Fruit fly (Drosophila melanogaster) whole organism, pupa: ENCODE measurements around the gene CG14406.

Experiments used
- CG10348 ChIP-seq: fragments of 200-800 bp; sonication (Bioruptor generic); IDR thresholded peaks from 2 replicates; pipeline ENCODE4 v1.3.6; 2022; ENCODE audit warnings: missing biosample characterization, missing genetic modification characterization
- CG12605 ChIP-seq: fragments of 200-800 bp; sonication (Bioruptor generic); IDR thresholded peaks from 2 replicates; pipeline ENCODE4 v1.3.6; 2022; ENCODE audit warnings: missing biosample characterization, missing genetic modification characterization
- CG13204 ChIP-seq: fragments of 200-800 bp; sonication (Bioruptor generic); optimal IDR thresholded peaks from 2 replicates; lab custom pipeline; 2018; ENCODE audit warnings: missing biosample characterization, mild to moderate bottlenecking, missing genetic modification characterization, moderate library complexity
- CG14655 ChIP-seq: fragments of 200-800 bp; sonication (Bioruptor generic); optimal IDR thresholded peaks from 3 replicates; lab custom pipeline; 2017; ENCODE audit warnings: mild to moderate bottlenecking, missing biosample characterization, missing genetic modification reagents, missing genetic modification characterization
- CG15710 ChIP-seq: fragments of 200-800 bp; sonication (Bioruptor generic); optimal IDR thresholded peaks from 2 replicates; lab custom pipeline; 2018; ENCODE audit warnings: missing biosample characterization, mild to moderate bottlenecking, missing genetic modification characterization, moderate library complexity
- CG17806 ChIP-seq: fragments of 200-800 bp; sonication (Bioruptor generic); optimal IDR thresholded peaks from 2 replicates; lab custom pipeline; 2018; ENCODE audit warnings: missing biosample characterization, mild to moderate bottlenecking, missing genetic modification characterization, moderate library complexity
- CG32121 ChIP-seq: fragments of 200-800 bp; sonication (Bioruptor generic); IDR thresholded peaks from 2 replicates; pipeline ENCODE4 v1.3.6; 2022; ENCODE audit warnings: missing biosample characterization, missing genetic modification characterization
- CG34367 ChIP-seq: fragments of 200-800 bp; sonication (Bioruptor generic); optimal IDR thresholded peaks from 2 replicates; lab custom pipeline; 2018; ENCODE audit warnings: missing biosample characterization, mild to moderate bottlenecking, missing genetic modification characterization
- CG4496 ChIP-seq: fragments of 200-800 bp; sonication (Bioruptor generic); IDR thresholded peaks from 3 replicates; pipeline ENCODE4 v1.3.6; 2022; ENCODE audit warnings: missing biosample characterization, missing genetic modification characterization
- CG8159 ChIP-seq: fragments of 200-800 bp; sonication (Bioruptor generic); optimal IDR thresholded peaks from 3 replicates; lab custom pipeline; 2018; ENCODE audit warnings: missing biosample characterization, mild to moderate bottlenecking, missing genetic modification characterization, moderate library complexity
- CG8301 ChIP-seq: fragments of 200-800 bp; sonication (Bioruptor generic); optimal IDR thresholded peaks from 2 replicates; lab custom pipeline; 2018; ENCODE audit warnings: missing biosample characterization, mild to moderate bottlenecking, missing genetic modification characterization
- CG9948 ChIP-seq: fragments of 200-800 bp; sonication (Bioruptor generic); optimal IDR thresholded peaks from 2 replicates; lab custom pipeline; 2018; ENCODE audit warnings: missing biosample characterization, mild to moderate bottlenecking, missing genetic modification characterization, moderate library complexity
- D1 ChIP-seq: fragments of 200-800 bp; sonication (Bioruptor generic); optimal IDR thresholded peaks from 2 replicates; lab custom pipeline; 2018; ENCODE audit warnings: missing biosample characterization, mild to moderate bottlenecking, missing genetic modification characterization, moderate library complexity
- EcR ChIP-seq: fragments of 200-800 bp; sonication (Bioruptor generic); optimal IDR thresholded peaks from 3 replicates; lab custom pipeline; 2019; ENCODE audit warnings: missing biosample characterization, missing genetic modification characterization, mild to moderate bottlenecking, moderate library complexity, missing genetic modification reagents
- Ets98B ChIP-seq: fragments of 200-800 bp; sonication (Bioruptor generic); IDR thresholded peaks from 2 replicates; pipeline ENCODE4 v1.3.6; 2022; ENCODE audit warnings: missing biosample characterization, missing genetic modification characterization
- Pif1A ChIP-seq: fragments of 200-800 bp; sonication (Bioruptor generic); optimal IDR thresholded peaks from 3 replicates; lab custom pipeline; 2016; ENCODE audit warnings: missing biosample characterization, missing genetic modification characterization
- Pif1B ChIP-seq: fragments of 200-800 bp; sonication (Bioruptor generic); optimal IDR thresholded peaks from 3 replicates; lab custom pipeline; 2016; ENCODE audit warnings: missing biosample characterization, missing genetic modification characterization
- Snoo ChIP-seq: fragments of 200-800 bp; sonication (Bioruptor generic); optimal IDR thresholded peaks from 3 replicates; lab custom pipeline; 2017; ENCODE audit warnings: missing biosample characterization, mild to moderate bottlenecking, missing genetic modification characterization, inconsistent platforms
- fd96Ca ChIP-seq: fragments of 200-800 bp; sonication (Bioruptor generic); IDR thresholded peaks from 3 replicates; pipeline ENCODE4 v1.3.6; 2022; ENCODE audit warnings: missing biosample characterization, missing genetic modification characterization
- gl ChIP-seq: fragments of 200-800 bp; sonication (Bioruptor generic); optimal IDR thresholded peaks from 2 replicates; lab custom pipeline; 2018; ENCODE audit warnings: missing biosample characterization, mild to moderate bottlenecking, missing genetic modification characterization
- rn ChIP-seq: fragments of 200-800 bp; sonication (Bioruptor generic); IDR thresholded peaks from 2 replicates; pipeline ENCODE4 v1.3.6; 2022; ENCODE audit warnings: missing biosample characterization, missing genetic modification characterization

Gene CG14406

DNA sequence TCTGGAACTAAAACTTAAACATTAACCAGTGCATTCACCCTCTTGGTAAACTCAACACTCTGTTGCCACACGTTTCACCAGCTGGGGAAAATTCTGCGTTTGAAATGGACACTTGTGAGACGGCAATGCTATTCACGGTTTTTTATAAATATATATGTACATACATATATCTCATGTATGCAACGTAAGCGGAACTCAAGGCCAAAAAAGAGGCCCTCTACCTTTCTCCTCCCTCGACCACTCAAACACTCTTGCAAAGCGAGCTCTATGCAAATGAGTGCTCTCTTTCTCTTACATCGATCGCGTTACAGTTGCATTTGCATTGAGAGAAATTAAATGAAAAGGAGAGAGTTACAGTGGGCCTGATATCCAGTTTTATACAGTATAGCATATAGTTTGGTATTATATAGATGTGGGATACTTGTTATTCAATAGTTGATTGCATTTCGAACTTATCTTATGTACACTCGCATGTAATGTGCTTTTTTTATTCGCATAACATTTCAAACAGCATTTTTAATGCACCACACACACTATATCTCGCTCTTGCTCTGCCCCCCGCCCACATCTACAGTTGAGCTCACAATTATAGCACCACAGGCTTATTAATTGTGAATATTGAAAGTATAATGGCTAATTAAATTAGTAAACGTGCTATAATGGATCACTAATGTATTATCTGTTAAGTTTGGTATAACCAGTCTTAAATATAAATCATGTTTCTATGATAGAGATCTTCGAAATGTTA, 41.6 kb upstream of the CG14406 start:
- peak; percentile 79 for TF ChIP-seq Pif1A (GFP tag; lab: Kevin White, UChicago)
- peak; percentile 76 for TF ChIP-seq CG8159 (tag; lab: Kevin White, UChicago)
- peak; percentile 88 for TF ChIP-seq CG32121 (GFP tag; lab: Robert Waterston, UW)
- TF ChIP-seq CG9948: peak; percentile 67
- peak; percentile 81 for TF ChIP-seq CG8301
- peak; percentile 68 for TF ChIP-seq CG17806 (tag; lab: Kevin White, UChicago)
- peak; percentile 39 for TF ChIP-seq D1 (tag; lab: Kevin White, UChicago)
- TF ChIP-seq EcR (GFP tag; lab: Kevin White, UChicago): no peak
- peak; percentile 80 for TF ChIP-seq Snoo (tag; lab: Kevin White, UChicago)
- TF ChIP-seq Pif1B (GFP tag; lab: Kevin White, UChicago): peak; percentile 80
- TF ChIP-seq CG4496 (GFP tag; lab: Robert Waterston, UW): peak; percentile 91
- peak; percentile 72 for TF ChIP-seq CG34367 (tag; lab: Kevin White, UChicago)
- TF ChIP-seq CG15710 (tag; lab: Kevin White, UChicago): peak; percentile 60
- TF ChIP-seq gl (tag; lab: Kevin White, UChicago): peak; percentile 58
- peak; percentile 58 for TF ChIP-seq rn
- peak; percentile 87 for TF ChIP-seq Ets98B (GFP tag; lab: Robert Waterston, UW)
- TF ChIP-seq CG14655 (GFP tag; lab: Kevin White, UChicago): peak; percentile 81
- peak; percentile 88 for TF ChIP-seq fd96Ca (GFP tag; lab: Robert Waterston, UW)
- TF ChIP-seq CG10348 (GFP tag; lab: Robert Waterston, UW): peak; percentile 67
- no peak for TF ChIP-seq CG13204 (GFP tag; lab: Kevin White, UChicago)
- peak; percentile 82 for TF ChIP-seq CG12605
- TF ChIP-seq, all 21 proteins: peak for 19

DNA sequence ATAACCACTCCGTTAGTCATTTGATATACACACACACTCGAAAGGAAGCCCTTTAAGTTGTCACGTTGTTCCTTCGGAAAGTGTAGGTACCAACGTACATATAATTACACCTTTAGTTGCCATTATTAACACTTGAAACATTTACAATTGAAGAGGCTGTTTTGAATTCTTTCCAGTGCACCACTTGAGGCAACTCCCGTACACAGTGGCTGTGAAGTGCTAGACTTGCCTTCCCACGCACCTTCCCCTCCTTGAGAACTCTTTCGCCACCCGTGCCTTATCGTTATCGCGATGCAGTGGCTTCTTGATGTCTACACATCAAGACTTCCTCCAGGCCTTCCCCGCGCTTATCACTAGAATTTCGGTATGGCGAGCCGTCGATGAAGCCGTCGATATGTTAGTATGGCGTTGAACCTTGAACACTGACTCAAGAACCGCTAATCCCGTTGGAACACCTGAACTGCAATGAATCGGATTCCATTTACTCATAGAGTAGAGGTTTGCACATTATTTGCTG, 40.8 kb upstream of the CG14406 start:
- TF ChIP-seq CG4496 (GFP tag; lab: Robert Waterston, UW): peak; percentile 11; the same call in 2 of the 3 replicates
- TF ChIP-seq Ets98B (GFP tag; lab: Robert Waterston, UW): no peak; the same call in 1 of the 2 replicates
- peak; percentile 18; the same call in 1 of the 3 replicates for TF ChIP-seq fd96Ca (GFP tag; lab: Robert Waterston, UW)
- TF ChIP-seq CG32121 (GFP tag; lab: Robert Waterston, UW): no peak
- TF ChIP-seq EcR (GFP tag; lab: Kevin White, UChicago): no peak
- no peak for TF ChIP-seq Snoo (tag; lab: Kevin White, UChicago)
- no peak for TF ChIP-seq gl (tag; lab: Kevin White, UChicago)
- no peak for TF ChIP-seq D1 (tag; lab: Kevin White, UChicago)
- no peak for TF ChIP-seq CG17806 (tag; lab: Kevin White, UChicago)

DNA sequence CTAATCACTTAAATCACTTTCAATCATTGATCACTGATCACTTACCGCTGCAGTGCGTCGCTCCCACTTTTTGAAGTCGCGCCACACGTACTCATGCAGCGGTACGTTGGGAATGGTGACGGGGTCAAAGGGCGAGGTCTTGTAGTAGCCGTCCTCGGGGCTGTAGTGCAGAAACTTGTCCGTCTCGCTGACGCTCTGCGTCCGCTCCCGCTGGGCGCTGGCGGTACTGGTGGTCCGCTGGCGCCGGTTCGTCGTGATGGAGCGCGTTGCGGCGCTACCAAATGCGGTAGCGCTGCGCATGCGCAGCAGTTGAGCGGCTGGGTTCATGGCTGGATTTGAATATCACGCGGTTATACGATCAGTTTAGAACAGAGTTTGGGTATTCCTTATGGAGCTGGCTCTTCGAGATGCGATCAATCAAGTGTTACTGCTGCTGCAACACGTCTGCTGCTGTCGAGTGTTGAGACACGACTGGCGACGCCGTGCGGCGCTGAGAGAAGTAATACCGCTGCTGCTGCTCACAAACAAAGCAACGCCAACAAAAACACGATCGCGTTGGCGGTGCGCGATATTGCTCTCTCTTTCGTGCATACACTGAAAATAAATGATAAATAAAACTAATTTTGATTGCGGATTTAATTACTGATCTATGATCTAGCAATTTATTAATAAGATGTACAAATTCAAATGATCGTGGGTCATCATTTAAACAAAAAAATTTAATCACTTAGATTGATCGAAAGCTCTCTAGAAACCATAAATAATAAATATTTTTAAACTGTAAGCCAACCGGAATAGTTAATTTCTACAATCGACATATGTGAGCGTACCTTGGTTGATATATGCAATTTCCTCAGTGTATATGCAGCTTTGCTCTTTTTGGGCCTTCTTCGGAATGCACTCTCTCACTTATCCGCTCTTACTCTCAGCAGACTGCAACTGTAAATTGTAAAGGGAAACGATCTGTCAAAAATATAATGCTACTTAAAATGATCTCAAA, 39.9 kb upstream of the CG14406 start:
- TF ChIP-seq fd96Ca (GFP tag; lab: Robert Waterston, UW) (peak; percentile 84; the same call in 2 of the 3 replicates), CG15710 (tag; lab: Kevin White, UChicago) (peak; percentile 99), CG13204 (GFP tag; lab: Kevin White, UChicago) (peak; percentile 96), CG8301 (peak; percentile 99), CG32121 (GFP tag; lab: Robert Waterston, UW) (peak; percentile 97), CG12605 (peak; percentile 91), CG9948 (peak; percentile 98), Snoo (tag; lab: Kevin White, UChicago) (peak; percentile 99), CG14655 (GFP tag; lab: Kevin White, UChicago) (peak; percentile 100), Pif1B (GFP tag; lab: Kevin White, UChicago) (peak; percentile 97), EcR (GFP tag; lab: Kevin White, UChicago) (peak; percentile 73), gl (tag; lab: Kevin White, UChicago) (peak; percentile 95), CG4496 (GFP tag; lab: Robert Waterston, UW) (peak; percentile 97), CG17806 (tag; lab: Kevin White, UChicago) (peak; percentile 97), Ets98B (GFP tag; lab: Robert Waterston, UW) (peak; percentile 93), CG8159 (tag; lab: Kevin White, UChicago) (peak; percentile 99), D1 (tag; lab: Kevin White, UChicago) (peak; percentile 98), CG10348 (GFP tag; lab: Robert Waterston, UW) (peak; percentile 88), CG34367 (tag; lab: Kevin White, UChicago) (peak; percentile 98), rn (peak; percentile 84), Pif1A (GFP tag; lab: Kevin White, UChicago) (peak; percentile 98)

DNA sequence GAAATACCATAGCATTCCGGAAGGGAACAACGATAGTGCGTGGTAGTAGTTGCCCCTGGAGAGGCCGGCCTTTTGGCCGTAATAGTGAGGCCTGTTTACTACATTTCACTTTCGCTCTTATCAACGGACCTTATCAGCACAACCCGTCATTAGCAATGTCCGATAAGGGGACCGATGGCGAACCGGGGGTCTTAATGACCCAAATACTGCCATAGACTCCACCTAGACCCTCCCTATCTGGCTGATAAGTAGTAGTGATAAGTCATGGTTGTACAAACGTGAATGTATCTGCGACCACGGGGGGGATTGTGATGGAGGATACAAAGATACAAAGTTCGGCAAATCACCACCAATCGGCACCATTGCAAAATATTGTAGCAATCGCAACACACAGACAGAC, 38.6 kb upstream of the CG14406 start:
- TF ChIP-seq CG9948 (no peak), CG15710 (tag; lab: Kevin White, UChicago) (no peak), Ets98B (GFP tag; lab: Robert Waterston, UW) (no peak), EcR (GFP tag; lab: Kevin White, UChicago) (peak; percentile 84), CG34367 (tag; lab: Kevin White, UChicago) (no peak), CG14655 (GFP tag; lab: Kevin White, UChicago) (no peak), Snoo (tag; lab: Kevin White, UChicago) (no peak), Pif1B (GFP tag; lab: Kevin White, UChicago) (no peak), rn (no peak), CG8159 (tag; lab: Kevin White, UChicago) (no peak), D1 (tag; lab: Kevin White, UChicago) (no peak), CG12605 (no peak), gl (tag; lab: Kevin White, UChicago) (no peak), CG4496 (GFP tag; lab: Robert Waterston, UW) (peak; percentile 47; the same call in 1 of the 3 replicates), fd96Ca (GFP tag; lab: Robert Waterston, UW) (0 out of 3 replicates have a peak, but pooled peaks have one; percentile 13), CG8301 (no peak), CG17806 (tag; lab: Kevin White, UChicago) (no peak)
